Worm (Caenorhabditis elegans): ENCODE data around the gene pah-1.
A peak's percentile ranks its signal among the peaks of the same experiment; 100 is the strongest.

The pah-1 gene

ce11 chrII:8759493-8759892 lies 7.3 kb downstream of the pah-1 start, which contains the start of gene fut-1:
TSS of gene fut-1 (minus strand) at chrII:8759593.
- no peak for TF ChIP-seq sdc-2 (tag; optimal IDR thresholded peaks at IDR 0.05)
- no peak for TF ChIP-seq fax-1 (tag; optimal IDR thresholded peaks at IDR 0.05)

DNA sequence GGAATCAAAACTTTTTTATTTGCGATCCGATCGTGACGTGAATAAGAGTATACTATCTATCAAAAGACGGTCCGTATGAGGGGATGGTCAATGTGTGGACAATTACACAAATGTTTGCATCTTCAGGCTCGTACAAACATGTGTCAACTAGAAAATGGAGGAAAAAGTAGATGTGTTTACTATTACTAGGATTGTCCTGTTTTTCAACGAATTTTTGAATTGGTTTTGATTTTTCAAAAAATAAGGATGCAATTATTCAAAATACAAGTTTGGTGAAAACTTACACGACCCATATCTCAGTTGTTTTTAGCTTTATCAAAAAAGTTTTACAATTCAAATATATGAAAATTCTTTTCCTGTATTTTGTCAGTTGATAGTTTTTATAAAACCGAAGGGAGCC lies 11.5 kb downstream of the pah-1 start, which contains the start of gene K08F8.7:
Gene K08F8.7 (minus strand): TSS at position 101 of the 400 bp plus-strand sequence.
- TF ChIP-seq ets-4 (tag; optimal IDR thresholded peaks at IDR 0.05) = no peak
- TF ChIP-seq pat-9 (tag; optimal IDR thresholded peaks at IDR 0.05) = no peak

DNA sequence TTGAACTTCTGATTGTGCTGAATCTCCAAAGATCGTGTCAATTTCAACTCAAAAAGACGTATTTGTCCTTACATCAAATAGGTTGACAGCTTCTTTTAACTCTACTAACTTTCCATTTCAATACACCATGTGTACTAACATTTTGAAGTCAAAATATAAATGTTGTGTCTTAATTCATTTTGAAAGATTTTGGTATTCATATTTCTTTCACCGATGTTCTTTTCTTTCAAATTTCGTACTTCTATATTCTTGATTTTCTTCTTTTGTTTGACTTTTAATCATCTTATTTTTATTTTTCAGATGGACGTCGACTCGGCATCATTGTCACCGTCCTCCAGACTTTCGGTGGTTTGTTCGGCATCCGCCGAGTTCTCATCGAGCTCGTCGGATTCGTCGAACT lies 15.1 kb downstream of the pah-1 start, which contains the start of gene atf-2:
Gene atf-2 (plus strand): TSS at position 301 of the 400 bp plus-strand sequence.
- no peak for TF ChIP-seq ceh-34 (tag; optimal IDR thresholded peaks at IDR 0.05)
- TF ChIP-seq pax-1 (tag; optimal IDR thresholded peaks at IDR 0.05) = no peak
- no peak for TF ChIP-seq pat-9 (tag; optimal IDR thresholded peaks at IDR 0.05)
- TF ChIP-seq fkh-6 (tag; optimal IDR thresholded peaks at IDR 0.05) = no peak
- no peak for TF ChIP-seq fax-1 (tag; optimal IDR thresholded peaks at IDR 0.05)
- TF ChIP-seq pha-4 (tag; optimal IDR thresholded peaks at IDR 0.05) = no peak
- no peak for TF ChIP-seq hlh-6 (tag; optimal IDR thresholded peaks at IDR 0.05)
- TF ChIP-seq ttx-3 (tag; optimal IDR thresholded peaks at IDR 0.05) = no peak
- no peak for TF ChIP-seq nfya-1 (tag; optimal IDR thresholded peaks at IDR 0.05)
- no peak for TF ChIP-seq sox-2 (GFP tag; IDR thresholded peaks at IDR 0.05)
- no peak for TF ChIP-seq tbx-7 (tag; optimal IDR thresholded peaks at IDR 0.05)
- TF ChIP-seq sdc-2 (tag; optimal IDR thresholded peaks at IDR 0.05) = no peak
- no peak for TF ChIP-seq elt-4 (tag; optimal IDR thresholded peaks at IDR 0.05)
- TF ChIP-seq ref-2 (tag; optimal IDR thresholded peaks at IDR 0.05) = no peak
- no peak for TF ChIP-seq npax-4 (tag; optimal IDR thresholded peaks at IDR 0.05)
- TF ChIP-seq ceh-30 (tag; optimal IDR thresholded peaks at IDR 0.05) = no peak
- TF ChIP-seq nhr-11 (tag; optimal IDR thresholded peaks at IDR 0.05) = no peak
- TF ChIP-seq tbx-2 (tag; optimal IDR thresholded peaks at IDR 0.05) = no peak
- no peak for TF ChIP-seq unc-86 (tag; optimal IDR thresholded peaks at IDR 0.05)

ce11 chrII:8751042-8751441 lies 15.8 kb downstream of the pah-1 start:
- no peak for TF ChIP-seq hlh-30 (tag; optimal IDR thresholded peaks at IDR 0.05; ENCODE audit: insufficient read depth)
- TF ChIP-seq K02D7.2 (tag; optimal IDR thresholded peaks at IDR 0.05) = no peak
- TF ChIP-seq ceh-19 (GFP tag; optimal IDR thresholded peaks at IDR 0.05) = no peak
- TF ChIP-seq ref-2 (tag; optimal IDR thresholded peaks at IDR 0.05) = peak; percentile 66
- peak; percentile 28 for TF ChIP-seq sdc-2 (tag; optimal IDR thresholded peaks at IDR 0.05)
- TF ChIP-seq ama-1 (optimal IDR thresholded peaks at IDR 0.05) = peak; percentile 10
- TF ChIP-seq C08G9.2 (tag; optimal IDR thresholded peaks at IDR 0.05) = no peak
- peak; percentile 64 for TF ChIP-seq ceh-31 (tag; optimal IDR thresholded peaks at IDR 0.05)
- TF ChIP-seq rnt-1 (tag; optimal IDR thresholded peaks at IDR 0.05) = peak; percentile 21
- TF ChIP-seq sox-4 (tag; optimal IDR thresholded peaks at IDR 0.05) = no peak

ce11 chrII:8750056-8750455 lies 16.7 kb downstream of the pah-1 start:
- TF ChIP-seq ceh-30 (tag; optimal IDR thresholded peaks at IDR 0.05) (no peak), syd-9 (tag; optimal IDR thresholded peaks at IDR 0.05) (no peak), K09A11.1 (tag; optimal IDR thresholded peaks at IDR 0.05; ENCODE audit: insufficient read depth) (no peak), F13H6.1 (tag; optimal IDR thresholded peaks at IDR 0.05) (no peak), ceh-2 (tag; optimal IDR thresholded peaks at IDR 0.05) (no peak), tbx-2 (tag; optimal IDR thresholded peaks at IDR 0.05) (no peak), hlh-8 (tag; optimal IDR thresholded peaks at IDR 0.05) (no peak)

DNA sequence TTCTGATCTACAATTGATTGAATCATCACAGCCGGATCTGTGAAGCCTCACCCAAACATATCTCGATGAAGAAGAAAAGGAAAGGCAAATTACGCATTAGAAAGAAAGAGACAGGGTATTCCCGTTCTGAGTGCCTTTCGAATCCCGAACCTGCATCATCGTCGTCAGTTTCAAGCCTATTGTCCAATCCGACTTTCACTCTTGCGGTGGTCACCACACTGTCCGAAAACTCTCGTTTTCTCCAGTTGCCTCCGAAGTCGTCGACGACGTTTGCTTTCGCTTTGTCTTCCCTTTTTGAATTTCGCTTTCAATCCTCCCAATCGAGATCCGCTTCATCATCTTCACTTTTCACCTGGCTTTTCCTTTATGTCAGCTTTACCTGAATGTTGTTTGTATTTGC lies 17.7 kb downstream of the pah-1 start:
- TF ChIP-seq lin-11 (tag; optimal IDR thresholded peaks at IDR 0.05) = no peak
- peak; percentile 83 for TF ChIP-seq rnt-1 (tag; optimal IDR thresholded peaks at IDR 0.05)
